Worm (Caenorhabditis elegans) whole organism, L4/young adult: ENCODE results near the gene C17G10.13.

Experiments used
- W03F9.2 ChIP-seq: fragments of 150-350 bp; optimal IDR thresholded peaks from 2 replicates; lab custom pipeline; 2014; ENCODE audit warnings: missing biosample characterization, missing genetic modification characterization
- dao-5 ChIP-seq: sonication (generic microtip); optimal IDR thresholded peaks from 2 replicates; lab custom pipeline; 2016; ENCODE audit warnings: missing genotype, missing genetic modification characterization, moderate library complexity, missing compliant biosample characterization

ce11 chrII:5638059-5638458 is 48.5 kb upstream of the C17G10.13 start, which contains the start of gene F59E12.3:
- TF ChIP-seq dao-5 (no peak), W03F9.2 (tag; lab: Kevin White, UChicago) (no peak)
